Fruit fly (Drosophila melanogaster): ENCODE results near the gene CG34404.

Gene CG34404

DNA sequence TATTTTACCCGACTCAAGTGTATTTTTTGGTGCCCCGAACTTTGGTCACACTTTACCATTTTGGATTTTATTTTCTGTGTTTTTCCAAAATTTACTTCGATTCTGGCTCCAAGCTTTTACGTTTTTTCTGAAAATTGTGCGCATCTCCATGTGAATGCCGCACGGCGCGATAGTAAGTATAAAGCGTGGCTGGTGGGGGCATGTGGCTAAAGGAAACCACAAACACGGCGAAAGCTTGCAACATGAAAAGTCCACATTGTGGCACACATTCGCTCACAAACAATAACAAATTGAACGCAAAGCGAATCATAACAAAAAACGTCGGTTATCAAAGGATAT, 46.7 kb downstream of the CG34404 start, which contains the start of gene ear (continued):
- TF ChIP-seq Doc3 (GFP tag; IDR thresholded peaks at IDR 0.05; ENCODE audit: partially characterized antibody) (no peak), slbo (GFP tag; IDR thresholded peaks at IDR 0.05) (no peak), Abd-B (GFP tag; optimal IDR thresholded peaks at IDR 0.05) (no peak), nom (GFP tag; optimal IDR thresholded peaks at IDR 0.05) (no peak), bbx (GFP tag; IDR thresholded peaks at IDR 0.05; ENCODE audit: partially characterized antibody) (0 out of 2 replicates have a peak, but pooled peaks have one; percentile 7), CG12659 (GFP tag; optimal IDR thresholded peaks at IDR 0.05) (no peak), sisA (GFP tag; IDR thresholded peaks at IDR 0.05) (no peak), gcm (GFP tag; optimal IDR thresholded peaks at IDR 0.05) (no peak), HHEX (GFP tag; optimal IDR thresholded peaks at IDR 0.05) (no peak), zfh2 (GFP tag; optimal IDR thresholded peaks at IDR 0.05) (no peak), CG7271 (tag; optimal IDR thresholded peaks at IDR 0.05) (no peak), ara (GFP tag; IDR thresholded peaks at IDR 0.05) (no peak), btn (GFP tag; optimal IDR thresholded peaks at IDR 0.05) (no peak), Dll (GFP tag; IDR thresholded peaks at IDR 0.05; ENCODE audit: partially characterized antibody) (0 out of 4 replicates have a peak, but pooled peaks have one; percentile 25), pzg (GFP tag; optimal IDR thresholded peaks at IDR 0.05) (peak; percentile 50), CG1792 (GFP tag; optimal IDR thresholded peaks at IDR 0.05) (no peak), ind (GFP tag; optimal IDR thresholded peaks at IDR 0.05) (no peak), Dfd (GFP tag; optimal IDR thresholded peaks at IDR 0.05) (no peak), Bgb (GFP tag; IDR thresholded peaks at IDR 0.05; ENCODE audit: partially characterized antibody) (no peak), CG15479 (GFP tag; optimal IDR thresholded peaks at IDR 0.05) (no peak), zf30C (GFP tag; optimal IDR thresholded peaks at IDR 0.05) (no peak), CG14050 (GFP tag; IDR thresholded peaks at IDR 0.05) (no peak), CG4730 (GFP tag; IDR thresholded peaks at IDR 0.05) (no peak), gfzf (GFP tag; optimal IDR thresholded peaks at IDR 0.05) (peak; percentile 81), Oli (tag; optimal IDR thresholded peaks at IDR 0.05) (no peak), kni (GFP tag; optimal IDR thresholded peaks at IDR 0.05) (no peak), fd96Cb (tag; optimal IDR thresholded peaks at IDR 0.05) (no peak), Max (GFP tag; optimal IDR thresholded peaks at IDR 0.05) (no peak), CG9876 (GFP tag; optimal IDR thresholded peaks at IDR 0.05) (no peak), CG10565 (GFP tag; optimal IDR thresholded peaks at IDR 0.05) (no peak), CG9797 (GFP tag; optimal IDR thresholded peaks at IDR 0.05) (peak; percentile 40), trem (tag; optimal IDR thresholded peaks at IDR 0.05) (no peak), CG17186 (GFP tag; optimal IDR thresholded peaks at IDR 0.05) (peak; percentile 55), danr (GFP tag; IDR thresholded peaks at IDR 0.05) (no peak)

DNA sequence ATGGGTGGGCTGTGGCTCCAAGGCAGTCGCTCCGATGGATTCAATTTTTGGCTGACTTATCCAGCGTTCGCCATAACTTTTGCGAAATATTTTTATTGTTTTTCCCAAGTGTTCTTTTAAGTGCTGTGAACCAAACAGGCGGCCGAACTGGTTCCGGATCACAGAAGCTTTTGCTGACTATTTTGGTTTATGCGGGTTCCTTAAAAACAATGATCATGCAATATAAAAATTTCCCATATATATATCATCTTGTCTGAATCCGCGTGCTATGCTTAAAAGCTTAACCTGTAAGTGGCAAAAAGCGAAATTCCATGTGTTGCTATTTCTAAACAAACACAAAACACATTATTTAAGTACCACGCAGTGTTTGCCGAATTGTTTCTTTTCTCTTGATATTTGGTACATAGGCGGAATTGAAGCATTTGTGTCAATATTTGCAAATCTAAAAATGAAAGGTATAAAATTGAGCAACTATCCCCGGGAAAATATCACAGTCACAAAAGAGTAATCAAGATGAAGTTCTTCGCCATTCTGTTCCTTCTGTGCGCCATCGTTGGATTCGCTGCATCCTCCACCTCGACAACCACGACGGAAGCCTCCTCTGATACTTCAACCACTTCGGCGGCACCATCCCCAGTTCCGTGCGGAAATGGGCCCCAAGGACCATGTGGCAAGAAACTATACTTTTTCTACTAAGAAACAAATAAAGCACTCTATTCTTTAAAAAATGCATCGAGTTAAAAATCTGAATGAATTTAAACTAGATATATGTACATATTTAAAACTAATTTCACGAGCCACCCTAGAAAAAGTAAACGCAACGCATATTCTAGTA, 47.3 kb downstream of the CG34404 start, which contains the start of the genes CG6276 and CG44040:
TSS of gene CG6276 (minus strand) at position 158 of the 835 bp plus-strand sequence.
TSS of gene CG44040 (plus strand) at position 467 of the 835 bp plus-strand sequence.
- TF ChIP-seq CG4404 (GFP tag; IDR thresholded peaks at IDR 0.05), result peak; percentile 34; the same call in 1 of the 2 replicates
- TF ChIP-seq CG12071 (GFP tag; optimal IDR thresholded peaks at IDR 0.05), result peak; percentile 21
- TF ChIP-seq Fer3 (tag; optimal IDR thresholded peaks at IDR 0.05), result peak; percentile 61
- peak in 1 of 2 experiments; percentile 57 for TF ChIP-seq Hr51 (GFP tag; optimal IDR thresholded peaks at IDR 0.05)
- TF ChIP-seq ara (GFP tag; IDR thresholded peaks at IDR 0.05), result 0 out of 2 replicates have a peak, but pooled peaks have one; percentile 4
- TF ChIP-seq Blimp-1 (GFP tag; optimal IDR thresholded peaks at IDR 0.05), result peak; percentile 13
- no peak for TF ChIP-seq MTF-1 (GFP tag; optimal IDR thresholded peaks at IDR 0.05; ENCODE audit: borderline replicate concordance)
- no peak for TF ChIP-seq CG3726 (GFP tag; IDR thresholded peaks at IDR 0.05)
- TF ChIP-seq bowl (GFP tag; IDR thresholded peaks at IDR 0.05), result no peak
- no peak for TF ChIP-seq CG17385 (GFP tag; optimal IDR thresholded peaks at IDR 0.05)
- no peak for TF ChIP-seq CG7357 (GFP tag; IDR thresholded peaks at IDR 0.05)
- peak; percentile 22 for TF ChIP-seq Ssrp (tag; optimal IDR thresholded peaks at IDR 0.05)
- TF ChIP-seq br (optimal IDR thresholded peaks at IDR 0.05), result no peak
- no peak for TF ChIP-seq Chrac-16 (GFP tag; optimal IDR thresholded peaks at IDR 0.05)
- peak; percentile 42 for TF ChIP-seq CG9817 (tag; optimal IDR thresholded peaks at IDR 0.05)
- TF ChIP-seq da (GFP tag; optimal IDR thresholded peaks at IDR 0.05), result no peak
- no peak for TF ChIP-seq Elba2 (GFP tag; optimal IDR thresholded peaks at IDR 0.05)
